Fruit fly (Drosophila melanogaster) whole organism, embryonic: Measurements from ENCODE around the gene Mrp5.

ENCODE experiments used
- Bteb2 ChIP-seq: fragments of 200-800 bp; sonication (Bioruptor generic); optimal IDR thresholded peaks from 2 replicates; lab custom pipeline; 2016; ENCODE audit warnings: missing biosample characterization, missing genetic modification characterization
- C15 ChIP-seq: fragments of 200-800 bp; sonication (Bioruptor generic); IDR thresholded peaks from 3 replicates; pipeline ENCODE4 v1.3.6; 2022; ENCODE audit warnings: missing biosample characterization, missing genetic modification characterization
- CG11696 ChIP-seq: fragments of 200-800 bp; sonication (Bioruptor generic); IDR thresholded peaks from 2 replicates; pipeline ENCODE4 v1.3.6; 2022; ENCODE audit warnings: missing biosample characterization, missing genetic modification characterization
- CG12744 ChIP-seq: fragments of 200-800 bp; sonication (Bioruptor generic); optimal IDR thresholded peaks from 2 replicates; lab custom pipeline; 2016; ENCODE audit warnings: missing biosample characterization, missing genetic modification characterization
- CG13424 ChIP-seq: fragments of 200-800 bp; sonication (Bioruptor generic); optimal IDR thresholded peaks from 2 replicates; lab custom pipeline; 2019; ENCODE audit warnings: missing biosample characterization, mild to moderate bottlenecking, missing genetic modification characterization, moderate library complexity
- CG14014 ChIP-seq: fragments of 200-800 bp; sonication (Bioruptor generic); IDR thresholded peaks from 2 replicates; pipeline ENCODE4 v1.3.6; 2022; ENCODE audit warnings: missing biosample characterization, missing genetic modification characterization
- CG15479 ChIP-seq: fragments of 200-800 bp; sonication (Bioruptor generic); optimal IDR thresholded peaks from 3 replicates; lab custom pipeline; 2019; ENCODE audit warnings: missing biosample characterization, mild to moderate bottlenecking, missing genetic modification characterization, moderate library complexity
- CG15514 ChIP-seq: fragments of 200-800 bp; sonication (Bioruptor generic); optimal IDR thresholded peaks from 3 replicates; lab custom pipeline; 2017; ENCODE audit warnings: missing biosample characterization, missing genetic modification characterization, mild to moderate bottlenecking, moderate library complexity, missing genetic modification reagents
- CG1647 ChIP-seq: fragments of 200-800 bp; sonication (Bioruptor generic); optimal IDR thresholded peaks from 3 replicates; lab custom pipeline; 2016; ENCODE audit warnings: missing biosample characterization, missing genetic modification characterization
- CG16863 ChIP-seq: fragments of 200-800 bp; sonication (Bioruptor generic); optimal IDR thresholded peaks from 3 replicates; lab custom pipeline; 2016; ENCODE audit warnings: missing biosample characterization, missing genetic modification characterization
- CG17912 ChIP-seq: fragments of 200-800 bp; sonication (Bioruptor generic); optimal IDR thresholded peaks from 2 replicates; lab custom pipeline; 2018; ENCODE audit warnings: missing biosample characterization, mild to moderate bottlenecking, missing genetic modification characterization
- CG18476 ChIP-seq: fragments of 200-800 bp; sonication (Bioruptor generic); optimal IDR thresholded peaks from 2 replicates; lab custom pipeline; 2016; ENCODE audit warnings: missing biosample characterization, mild to moderate bottlenecking, missing genetic modification characterization
- CG33213 ChIP-seq: fragments of 200-800 bp; sonication (Bioruptor generic); optimal IDR thresholded peaks from 3 replicates; lab custom pipeline; 2016; ENCODE audit warnings: missing biosample characterization, missing genetic modification characterization
- CG34224 ChIP-seq: fragments of 200-800 bp; sonication (Bioruptor generic); IDR thresholded peaks from 3 replicates; pipeline ENCODE4 v1.3.6; 2022; ENCODE audit warnings: missing biosample characterization, missing genetic modification characterization; ENCODE audit not compliant: partially characterized antibody
- CG4328 ChIP-seq: fragments of 200-800 bp; sonication (Bioruptor generic); optimal IDR thresholded peaks from 3 replicates; lab custom pipeline; 2017; ENCODE audit warnings: missing biosample characterization, missing genetic modification reagents, missing genetic modification characterization
- CG4730 ChIP-seq: fragments of 200-800 bp; sonication (Bioruptor generic); IDR thresholded peaks from 2 replicates; pipeline ENCODE4 v1.3.6; 2022; ENCODE audit warnings: missing biosample characterization, missing genetic modification characterization
- CG7786 ChIP-seq: fragments of 200-800 bp; sonication (Bioruptor generic); optimal IDR thresholded peaks from 2 replicates; lab custom pipeline; 2016; ENCODE audit warnings: missing biosample characterization, missing genetic modification characterization
- CG8924 ChIP-seq: fragments of 200-800 bp; optimal IDR thresholded peaks from 3 replicates; lab custom pipeline; 2019; ENCODE audit warnings: missing biosample characterization, mild to moderate bottlenecking, missing genetic modification characterization, moderate library complexity
- CG9609 ChIP-seq: fragments of 200-800 bp; sonication (Bioruptor generic); optimal IDR thresholded peaks from 3 replicates; lab custom pipeline; 2016; ENCODE audit warnings: missing biosample characterization, missing genetic modification characterization
- CTCF ChIP-seq: fragments of 200-800 bp; sonication (Bioruptor generic); optimal IDR thresholded peaks from 2 replicates; lab custom pipeline; 2017; ENCODE audit warnings: missing biosample characterization, mild to moderate bottlenecking, missing genetic modification characterization, moderate library complexity
- Dbx ChIP-seq: fragments of 200-800 bp; sonication (Bioruptor generic); IDR thresholded peaks from 3 replicates; pipeline ENCODE4 v1.3.6; 2022; ENCODE audit warnings: missing biosample characterization, missing genetic modification characterization
- HLHmδ ChIP-seq: fragments of 200-800 bp; sonication (Bioruptor generic); optimal IDR thresholded peaks from 2 replicates; lab custom pipeline; 2018; ENCODE audit warnings: missing biosample characterization, mild to moderate bottlenecking, missing genetic modification characterization, moderate library complexity
- Max ChIP-seq: fragments of 200-800 bp; sonication (Bioruptor generic); optimal IDR thresholded peaks from 2 replicates; lab custom pipeline; 2016; ENCODE audit warnings: missing biosample characterization, mild to moderate bottlenecking, missing genetic modification characterization
- NFAT ChIP-seq: fragments of 200-800 bp; sonication (Bioruptor generic); IDR thresholded peaks from 2 replicates; pipeline ENCODE4 v1.3.6; 2022; ENCODE audit warnings: missing biosample characterization, missing genetic modification characterization
- NK7.1 ChIP-seq: fragments of 200-800 bp; sonication (Bioruptor generic); optimal IDR thresholded peaks from 3 replicates; lab custom pipeline; 2016; ENCODE audit warnings: missing biosample characterization, missing genetic modification characterization
- Ptx1 ChIP-seq: fragments of 200-800 bp; sonication (Bioruptor generic); IDR thresholded peaks from 2 replicates; pipeline ENCODE4 v1.3.6; 2022; ENCODE audit warnings: missing biosample characterization, missing genetic modification characterization
- Scr ChIP-seq: fragments of 200-800 bp; sonication (Bioruptor generic); IDR thresholded peaks from 2 replicates; pipeline ENCODE4 v1.3.6; 2022; ENCODE audit warnings: missing biosample characterization, missing genetic modification characterization; ENCODE audit not compliant: partially characterized antibody
- Sry-δ ChIP-seq: fragments of 200-800 bp; sonication (Bioruptor generic); optimal IDR thresholded peaks from 2 replicates; lab custom pipeline; 2016; ENCODE audit warnings: missing biosample characterization, missing genetic modification characterization
- Xbp1 ChIP-seq: fragments of 200-800 bp; sonication (Bioruptor generic); optimal IDR thresholded peaks from 3 replicates; lab custom pipeline; 2016; ENCODE audit warnings: missing biosample characterization, mild to moderate bottlenecking, missing genetic modification characterization
- ac ChIP-seq: fragments of 200-800 bp; sonication (Bioruptor generic); optimal IDR thresholded peaks from 3 replicates; lab custom pipeline; 2017; ENCODE audit warnings: missing biosample characterization, mild to moderate bottlenecking, missing genetic modification characterization
- br ChIP-seq: fragments of >200 bp; optimal IDR thresholded peaks from 2 replicates; lab custom pipeline; 2017
- bsh ChIP-seq, 2 experiments: fragments of 200-800 bp; sonication (Bioruptor generic); optimal IDR thresholded peaks; 2 replicates each; lab custom pipeline; 2017 to 2018; ENCODE audit warnings: mild to moderate bottlenecking in 2 of 2, missing biosample characterization in 2 of 2, missing genetic modification characterization in 2 of 2, moderate library complexity in 1 of 2
- cato ChIP-seq: fragments of 200-800 bp; sonication (Bioruptor generic); optimal IDR thresholded peaks from 2 replicates; lab custom pipeline; 2016; ENCODE audit warnings: missing biosample characterization, missing genetic modification characterization, borderline replicate concordance
- chn ChIP-seq: fragments of 200-800 bp; sonication (Bioruptor generic); optimal IDR thresholded peaks from 2 replicates; lab custom pipeline; 2016; ENCODE audit warnings: missing biosample characterization, missing genetic modification characterization
- dimm ChIP-seq: fragments of 200-800 bp; sonication (Bioruptor generic); IDR thresholded peaks from 2 replicates; pipeline ENCODE4 v1.3.6; 2022; ENCODE audit warnings: missing biosample characterization, missing genetic modification characterization
- dpn ChIP-seq, 2 experiments: fragments of 200-800 bp; sonication (Bioruptor generic); optimal IDR thresholded peaks; 3 replicates each; lab custom pipeline; 2016; ENCODE audit warnings: missing biosample characterization in 2 of 2, missing genetic modification characterization in 2 of 2
- fd3F ChIP-seq: fragments of 200-800 bp; sonication (Bioruptor generic); optimal IDR thresholded peaks from 2 replicates; lab custom pipeline; 2018; ENCODE audit warnings: missing biosample characterization, mild to moderate bottlenecking, missing genetic modification characterization, moderate library complexity
- fd96Cb ChIP-seq: fragments of 200-800 bp; sonication (Bioruptor generic); optimal IDR thresholded peaks from 2 replicates; lab custom pipeline; 2018; ENCODE audit warnings: missing biosample characterization, mild to moderate bottlenecking, missing genetic modification characterization, moderate library complexity
- kni ChIP-seq: fragments of 200-800 bp; sonication (Bioruptor generic); optimal IDR thresholded peaks from 3 replicates; lab custom pipeline; 2017; ENCODE audit warnings: mild to moderate bottlenecking, missing biosample characterization, missing genetic modification reagents, missing genetic modification characterization
- lilli ChIP-seq: fragments of 200-800 bp; sonication (Bioruptor generic); optimal IDR thresholded peaks from 3 replicates; lab custom pipeline; 2016; ENCODE audit warnings: missing biosample characterization, missing genetic modification characterization
- oc ChIP-seq: fragments of 200-800 bp; sonication (Bioruptor generic); optimal IDR thresholded peaks from 2 replicates; lab custom pipeline; 2018; ENCODE audit warnings: missing biosample characterization, mild to moderate bottlenecking, missing genetic modification characterization, moderate library complexity
- pan ChIP-seq, 4 experiments: fragments of >200 bp in 3 of 4; fragments of 200-800 bp in 1 of 4; sonication (Bioruptor generic) in 1 of 4; optimal IDR thresholded peaks in 3 of 4; IDR thresholded peaks in 1 of 4; 2 replicates each; pipeline versions ENCODE4 v1.3.6 to Lab custom; 2017 to 2022; ENCODE audit warnings: missing biosample characterization in 2 of 4, missing genetic modification characterization in 2 of 4, mixed read lengths in 1 of 4
- scrt ChIP-seq: fragments of 200-800 bp; sonication (Bioruptor generic); optimal IDR thresholded peaks from 2 replicates; lab custom pipeline; 2018; ENCODE audit warnings: missing biosample characterization, mild to moderate bottlenecking, missing genetic modification characterization, moderate library complexity
- toy ChIP-seq: fragments of 200-800 bp; sonication (Bioruptor generic); IDR thresholded peaks from 2 replicates; pipeline ENCODE4 v1.3.6; 2022; ENCODE audit warnings: missing biosample characterization, missing genetic modification characterization
- unc-4 ChIP-seq: fragments of 200-800 bp; sonication (Bioruptor generic); IDR thresholded peaks from 2 replicates; pipeline ENCODE4 v1.3.6; 2022; ENCODE audit warnings: missing biosample characterization, missing genetic modification characterization; ENCODE audit not compliant: partially characterized antibody
- vnd ChIP-seq: fragments of 200-800 bp; sonication (Bioruptor generic); IDR thresholded peaks from 3 replicates; pipeline ENCODE4 v1.3.6; 2022; ENCODE audit warnings: missing biosample characterization, missing genetic modification characterization; ENCODE audit not compliant: partially characterized antibody
- zen2 ChIP-seq: fragments of 200-800 bp; sonication (Bioruptor generic); IDR thresholded peaks from 3 replicates; pipeline ENCODE4 v1.3.6; 2022; ENCODE audit warnings: missing biosample characterization, missing genetic modification characterization; ENCODE audit not compliant: partially characterized antibody
- zf30C ChIP-seq: fragments of 200-800 bp; sonication (Bioruptor generic); optimal IDR thresholded peaks from 3 replicates; lab custom pipeline; 2018; ENCODE audit warnings: missing biosample characterization, mild to moderate bottlenecking, missing genetic modification characterization

Gene Mrp5

dm6 chr3R:19860996-19861719 lies 14.3 kb downstream of the Mrp5 start, which contains the start of the genes Ire1 and Mrm2 (continued):
- TF ChIP-seq cato (GFP tag; lab: Kevin White, UChicago) (peak; percentile 49), Bteb2 (GFP tag; lab: Kevin White, UChicago) (peak; percentile 86), CG34224 (peak; percentile 79), CG16863 (GFP tag; lab: Kevin White, UChicago) (peak; percentile 67), CG4730 (GFP tag; lab: Robert Waterston, UW) (peak; percentile 60), CG11696 (GFP tag; lab: Robert Waterston, UW) (peak; percentile 63; the same call in 1 of the 2 replicates), CG8924 (peak; percentile 78), Dbx (GFP tag; lab: Robert Waterston, UW) (peak; percentile 83), CG18476 (peak; percentile 62), vnd (peak; percentile 62; the same call in 2 of the 3 replicates), br (lab: Kevin White, UChicago) (no peak), kni (GFP tag; lab: Kevin White, UChicago) (peak; percentile 67), Ptx1 (GFP tag; lab: Robert Waterston, UW) (peak; percentile 89), unc-4 (GFP tag; lab: Robert Waterston, UW) (peak; percentile 79), ac (GFP tag; lab: Kevin White, UChicago) (peak; percentile 26), zf30C (GFP tag; lab: Kevin White, UChicago) (no peak), Xbp1 (peak; percentile 90), NFAT (GFP tag; lab: Robert Waterston, UW) (peak; percentile 81), CG33213 (GFP tag; lab: Kevin White, UChicago) (peak; percentile 87), C15 (GFP tag; lab: Robert Waterston, UW) (no peak), CG14014 (GFP tag; lab: Robert Waterston, UW) (peak; percentile 83), Max (GFP tag; lab: Kevin White, UChicago) (peak; percentile 63), bsh (GFP tag; optimal IDR thresholded peaks at IDR 0.05; lab: Kevin White, UChicago) (peak; percentile 20 to 78), dpn (GFP tag; optimal IDR thresholded peaks at IDR 0.05; lab: Kevin White, UChicago) (peak; percentile 84 to 93), Scr (GFP tag; lab: Robert Waterston, UW) (peak; percentile 79), oc (no peak), CG13424 (tag; lab: Kevin White, UChicago) (peak; percentile 82), CG1647 (GFP tag; lab: Kevin White, UChicago) (peak; percentile 81), scrt (peak; percentile 36), toy (GFP tag; lab: Robert Waterston, UW) (no peak; the same call in 1 of the 2 replicates), NK7.1 (GFP tag; lab: Kevin White, UChicago) (peak; percentile 62), pan (optimal IDR thresholded peaks at IDR 0.05; lab: Kevin White, UChicago) (no peak), pan (GFP tag; optimal IDR thresholded peaks at IDR 0.05 in 1 of 2, IDR thresholded peaks at IDR 0.05 in 1 of 2) (peak in 1 of 2 experiments; percentile 78), fd3F (peak; percentile 72), CG15479 (GFP tag; lab: Kevin White, UChicago) (peak; percentile 9), CG4328 (peak; percentile 67), Sry-δ (GFP tag; lab: Kevin White, UChicago) (peak; percentile 91), CG12744 (peak; percentile 79), dimm (GFP tag; lab: Robert Waterston, UW) (peak; percentile 27; the same call in 1 of the 2 replicates), HLHmδ (GFP tag; lab: Kevin White, UChicago) (peak; percentile 54), CG7786 (GFP tag; lab: Kevin White, UChicago) (peak; percentile 86), zen2 (GFP tag; lab: Robert Waterston, UW) (no peak), lilli (GFP tag; lab: Kevin White, UChicago) (peak; percentile 91), CG15514 (peak; percentile 88), fd96Cb (peak; percentile 74), CG17912 (GFP tag; lab: Kevin White, UChicago) (peak; percentile 24), CG9609 (peak; percentile 92), chn (GFP tag; lab: Kevin White, UChicago) (peak; percentile 81), CTCF (GFP tag; lab: Kevin White, UChicago) (no peak)
